Worm (Caenorhabditis elegans) whole organism, L3 larva: ENCODE results near the gene C04A11.5.

Experiments used
- ama-1 ChIP-seq: fragments of 150-350 bp; optimal IDR thresholded peaks from 2 replicates; lab custom pipeline; 2018
- jun-1 ChIP-seq: fragments of 150-350 bp; optimal IDR thresholded peaks from 2 replicates; lab custom pipeline; 2014; ENCODE audit warnings: missing biosample characterization, missing genetic modification reagents, missing genetic modification characterization
- lin-39 ChIP-seq: fragments of 150-350 bp; optimal IDR thresholded peaks from 2 replicates; lab custom pipeline; 2018; ENCODE audit warnings: missing biosample characterization, missing genetic modification reagents, missing genetic modification characterization
- nhr-11 ChIP-seq: fragments of 150-350 bp; optimal IDR thresholded peaks from 2 replicates; lab custom pipeline; 2014; ENCODE audit warnings: missing biosample characterization, missing genetic modification characterization
- nhr-25 ChIP-seq: sonication (generic microtip); optimal IDR thresholded peaks from 2 replicates; lab custom pipeline; 2017; ENCODE audit warnings: missing biosample characterization, missing genetic modification characterization
- nhr-28 ChIP-seq: fragments of 150-350 bp; optimal IDR thresholded peaks from 2 replicates; lab custom pipeline; 2014; ENCODE audit warnings: missing biosample characterization, missing genetic modification characterization

DNA sequence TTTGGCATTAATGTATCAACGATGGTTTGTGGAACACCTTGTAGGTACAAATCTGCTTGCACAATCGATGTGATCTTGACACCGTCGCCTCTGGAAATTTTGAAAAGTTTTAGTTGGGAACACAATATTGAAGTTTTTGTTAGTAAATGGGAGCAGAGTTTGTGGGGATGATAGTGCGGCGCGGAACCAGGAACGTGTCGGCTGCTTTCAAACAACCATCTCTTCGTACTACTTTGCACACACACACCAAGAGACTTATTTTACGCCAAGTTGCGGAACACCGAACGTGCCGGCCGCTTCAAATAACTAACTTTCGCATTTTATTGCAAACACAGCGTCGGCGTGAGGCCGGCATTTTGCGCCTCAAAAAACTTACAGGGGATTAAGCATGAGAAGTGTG, 44.7 kb downstream of the C04A11.5 start:
- TF ChIP-seq ama-1 (lab: Kevin White, UChicago) (no peak), nhr-11 (no peak), jun-1 (tag; lab: Kevin White, UChicago) (no peak), nhr-28 (no peak), lin-39 (tag; lab: Kevin White, UChicago) (no peak), nhr-25 (no peak)
